Worm (Caenorhabditis elegans) whole organism, young adult: ENCODE measurements around the gene Y32H12A.8.

Source experiments
- C17E4.6 ChIP-seq: fragments of 200-800 bp; sonication (Bioruptor generic); IDR thresholded peaks from 2 replicates; pipeline ENCODE4 v1.3.6; 2022; ENCODE audit warnings: missing genetic modification reagents, missing genetic modification characterization, missing compliant biosample characterization
- F22D6.2 ChIP-seq: sonication (generic microtip); optimal IDR thresholded peaks from 2 replicates; lab custom pipeline; 2016; ENCODE audit warnings: mild to moderate bottlenecking, missing genetic modification characterization, missing compliant biosample characterization
- F23B12.7 ChIP-seq: sonication (generic microtip); optimal IDR thresholded peaks from 2 replicates; lab custom pipeline; 2017; ENCODE audit warnings: missing genetic modification characterization, mild to moderate bottlenecking, missing compliant biosample characterization, antibody characterized with exemption, moderate library complexity; ENCODE audit not compliant: insufficient read depth
- F49E8.2 ChIP-seq: sonication (generic microtip); optimal IDR thresholded peaks from 3 replicates; lab custom pipeline; 2017; ENCODE audit warnings: missing genetic modification characterization, mild to moderate bottlenecking, missing compliant biosample characterization, antibody characterized with exemption, moderate library complexity; ENCODE audit not compliant: insufficient read depth
- Y53G8AR.9 ChIP-seq: fragments of 200-800 bp; sonication (Bioruptor generic); conservative IDR thresholded peaks from 2 replicates; pipeline ENCODE4 v1.3.6; 2022; ENCODE audit warnings: missing genetic modification reagents, missing genetic modification characterization, missing compliant biosample characterization
- ama-1 ChIP-seq, 3 experiments: fragments of 150-350 bp in 1 of 3; sonication (generic microtip) in 2 of 3; optimal IDR thresholded peaks; 2 replicates each; lab custom pipeline; 2014 to 2018; ENCODE audit warnings: missing biosample characterization in 2 of 3, missing genetic modification characterization in 2 of 3, missing genetic modification reagents in 2 of 3
- ets-4 ChIP-seq: fragments of 200-800 bp; sonication (Bioruptor generic); optimal IDR thresholded peaks from 2 replicates; lab custom pipeline; 2018; ENCODE audit warnings: mild to moderate bottlenecking, missing genetic modification characterization, missing compliant biosample characterization
- lag-1 ChIP-seq: fragments of 200-800 bp; sonication (Bioruptor generic); IDR thresholded peaks from 2 replicates; pipeline ENCODE4 v1.3.6; 2022; ENCODE audit warnings: missing genetic modification reagents, missing genetic modification characterization, missing compliant biosample characterization
- madf-10 ChIP-seq: sonication (generic microtip); optimal IDR thresholded peaks from 2 replicates; lab custom pipeline; 2016; ENCODE audit warnings: mild to moderate bottlenecking, missing genetic modification characterization, missing compliant biosample characterization
- mcd-1 ChIP-seq: fragments of 200-800 bp; sonication (Bioruptor generic); IDR thresholded peaks from 2 replicates; pipeline ENCODE4 v1.3.6; 2022; ENCODE audit warnings: missing genetic modification reagents, missing genetic modification characterization, missing compliant biosample characterization
- nfya-1 ChIP-seq: sonication (generic microtip); optimal IDR thresholded peaks from 2 replicates; lab custom pipeline; 2017; ENCODE audit warnings: antibody characterized with exemption, missing compliant biosample characterization, missing genetic modification characterization, borderline replicate concordance; ENCODE audit not compliant: insufficient read depth
- nfyb-1 ChIP-seq: fragments of 200-800 bp; sonication (Bioruptor generic); IDR thresholded peaks from 2 replicates; pipeline ENCODE4 v1.3.6; 2022; ENCODE audit warnings: missing genetic modification reagents, missing genetic modification characterization, missing compliant biosample characterization
- somi-1 ChIP-seq: fragments of 200-800 bp; sonication (Bioruptor generic); optimal IDR thresholded peaks from 2 replicates; lab custom pipeline; 2018; ENCODE audit warnings: mild to moderate bottlenecking, missing genetic modification characterization, missing compliant biosample characterization
- ztf-28 ChIP-seq: fragments of 200-800 bp; sonication (Bioruptor generic); IDR thresholded peaks from 2 replicates; pipeline ENCODE4 v1.3.6; 2022; ENCODE audit warnings: missing genetic modification reagents, missing genetic modification characterization, missing compliant biosample characterization

ce11 chrIII:5389365-5389764 lies 16.5 kb downstream of the Y32H12A.8 start:
- TF ChIP-seq F49E8.2 (tag; lab: Kevin White, UChicago) (no peak), nfyb-1 (GFP tag; lab: Robert Waterston, UW) (no peak), ama-1 (optimal IDR thresholded peaks at IDR 0.05; lab: Kevin White, UChicago) (no peak), ama-1 (GFP tag; optimal IDR thresholded peaks at IDR 0.05; lab: Kevin White, UChicago) (no peak), mcd-1 (no peak), Y53G8AR.9 (GFP tag; lab: Robert Waterston, UW) (no peak), nfya-1 (tag; lab: Kevin White, UChicago) (no peak), madf-10 (tag; lab: Kevin White, UChicago) (no peak), lag-1 (no peak), ztf-28 (GFP tag; lab: Robert Waterston, UW) (no peak), somi-1 (GFP tag; lab: Kevin White, UChicago) (no peak), ets-4 (GFP tag; lab: Kevin White, UChicago) (no peak), F23B12.7 (tag; lab: Kevin White, UChicago) (no peak), C17E4.6 (GFP tag; lab: Robert Waterston, UW) (no peak), F22D6.2 (tag; lab: Kevin White, UChicago) (no peak)
